Worm (Caenorhabditis elegans) whole organism, L3 larva: ENCODE data around the gene K02D10.3.

ENCODE experiments used
- R02D3.7 ChIP-seq: fragments of 150-350 bp; optimal IDR thresholded peaks from 2 replicates; lab custom pipeline; 2014; ENCODE audit warnings: missing biosample characterization, missing genetic modification characterization
- ZK546.5 ChIP-seq: sonication (generic microtip); optimal IDR thresholded peaks from 2 replicates; lab custom pipeline; 2017; ENCODE audit warnings: missing biosample characterization, missing genetic modification characterization
- ama-1 ChIP-seq: fragments of 150-350 bp; optimal IDR thresholded peaks from 2 replicates; lab custom pipeline; 2018
- ceh-16 ChIP-seq: sonication (generic microtip); optimal IDR thresholded peaks from 2 replicates; lab custom pipeline; 2017; ENCODE audit warnings: missing biosample characterization, missing genetic modification characterization
- ceh-82 ChIP-seq: fragments of 150-350 bp; optimal IDR thresholded peaks from 2 replicates; lab custom pipeline; 2014; ENCODE audit warnings: missing biosample characterization, missing genetic modification characterization
- daf-12 ChIP-seq: fragments of 150-350 bp; optimal IDR thresholded peaks from 2 replicates; lab custom pipeline; 2014; ENCODE audit warnings: missing biosample characterization, missing genetic modification reagents, missing genetic modification characterization
- egl-27 ChIP-seq: sonication (generic microtip); optimal IDR thresholded peaks from 4 replicates; lab custom pipeline; 2017; ENCODE audit warnings: missing biosample characterization, missing genetic modification reagents, missing genetic modification characterization
- egl-5 ChIP-seq: fragments of 150-350 bp; optimal IDR thresholded peaks from 2 replicates; lab custom pipeline; 2017; ENCODE audit warnings: missing biosample characterization, missing genetic modification reagents, missing genetic modification characterization, inconsistent platforms
- elt-1 ChIP-seq: fragments of 150-350 bp; optimal IDR thresholded peaks from 2 replicates; lab custom pipeline; 2014; ENCODE audit warnings: missing biosample characterization, missing genetic modification characterization
- elt-2 ChIP-seq: sonication (generic microtip); optimal IDR thresholded peaks from 2 replicates; lab custom pipeline; 2016; ENCODE audit warnings: missing genetic modification reagents, mild to moderate bottlenecking, missing genetic modification characterization, missing compliant biosample characterization
- elt-3 ChIP-seq, 3 experiments: fragments of 150-350 bp in 1 of 3; sonication (generic microtip) in 2 of 3; optimal IDR thresholded peaks; 2 replicates in 2 of 3; 4 replicates in 1 of 3; lab custom pipeline; 2014 to 2017; ENCODE audit warnings: missing biosample characterization in 3 of 3, missing genetic modification characterization in 3 of 3
- eor-1 ChIP-seq, 2 experiments: fragments of 150-350 bp; optimal IDR thresholded peaks; 2 replicates each; lab custom pipeline; 2014 to 2018; ENCODE audit warnings: missing biosample characterization in 2 of 2, missing genetic modification characterization in 2 of 2
- fkh-10 ChIP-seq: sonication (generic microtip); optimal IDR thresholded peaks from 2 replicates; lab custom pipeline; 2017; ENCODE audit warnings: missing biosample characterization, missing genetic modification reagents, missing genetic modification characterization
- fkh-2 ChIP-seq: fragments of 150-350 bp; optimal IDR thresholded peaks from 2 replicates; lab custom pipeline; 2014; ENCODE audit warnings: missing biosample characterization, missing genetic modification reagents, missing genetic modification characterization
- fos-1 ChIP-seq: fragments of 150-350 bp; optimal IDR thresholded peaks from 2 replicates; lab custom pipeline; 2014; ENCODE audit warnings: missing biosample characterization, missing genetic modification characterization
- hmg-11 ChIP-seq: sonication (generic microtip); optimal IDR thresholded peaks from 2 replicates; lab custom pipeline; 2016; ENCODE audit warnings: missing genetic modification characterization, missing compliant biosample characterization
- jun-1 ChIP-seq: fragments of 150-350 bp; optimal IDR thresholded peaks from 2 replicates; lab custom pipeline; 2014; ENCODE audit warnings: missing biosample characterization, missing genetic modification reagents, missing genetic modification characterization
- lin-15B ChIP-seq: fragments of 150-350 bp; optimal IDR thresholded peaks from 2 replicates; lab custom pipeline; 2014; ENCODE audit warnings: missing biosample characterization, missing genetic modification characterization
- lin-39 ChIP-seq: fragments of 150-350 bp; optimal IDR thresholded peaks from 2 replicates; lab custom pipeline; 2018; ENCODE audit warnings: missing biosample characterization, missing genetic modification reagents, missing genetic modification characterization
- lsy-12 ChIP-seq: sonication (generic microtip); optimal IDR thresholded peaks from 2 replicates; lab custom pipeline; 2016; ENCODE audit warnings: mild to moderate bottlenecking, missing genetic modification characterization, missing compliant biosample characterization
- mdl-1 ChIP-seq: fragments of 150-350 bp; optimal IDR thresholded peaks from 2 replicates; lab custom pipeline; 2014; ENCODE audit warnings: missing biosample characterization, missing genetic modification characterization
- mml-1 ChIP-seq: fragments of 150-350 bp; sonication (generic microtip); optimal IDR thresholded peaks from 3 replicates; lab custom pipeline; 2014; ENCODE audit warnings: missing biosample characterization, missing genetic modification characterization
- nfya-1 ChIP-seq: sonication (generic microtip); optimal IDR thresholded peaks from 2 replicates; lab custom pipeline; 2017; ENCODE audit warnings: missing genetic modification characterization, mild to moderate bottlenecking, missing compliant biosample characterization, antibody characterized with exemption, moderate library complexity; ENCODE audit not compliant: insufficient read depth
- nhr-11 ChIP-seq: fragments of 150-350 bp; optimal IDR thresholded peaks from 2 replicates; lab custom pipeline; 2014; ENCODE audit warnings: missing biosample characterization, missing genetic modification characterization
- nhr-23 ChIP-seq: fragments of 150-350 bp; optimal IDR thresholded peaks from 2 replicates; lab custom pipeline; 2014; ENCODE audit warnings: missing biosample characterization, missing genetic modification reagents, missing genetic modification characterization
- nhr-237 ChIP-seq: fragments of 150-350 bp; optimal IDR thresholded peaks from 2 replicates; lab custom pipeline; 2014; ENCODE audit warnings: missing biosample characterization, missing genetic modification characterization
- nhr-25 ChIP-seq: sonication (generic microtip); optimal IDR thresholded peaks from 2 replicates; lab custom pipeline; 2017; ENCODE audit warnings: missing biosample characterization, missing genetic modification characterization
- nhr-28 ChIP-seq: fragments of 150-350 bp; optimal IDR thresholded peaks from 2 replicates; lab custom pipeline; 2014; ENCODE audit warnings: missing biosample characterization, missing genetic modification characterization
- nhr-43 ChIP-seq: sonication (generic microtip); optimal IDR thresholded peaks from 2 replicates; lab custom pipeline; 2016; ENCODE audit warnings: mild to moderate bottlenecking, missing genetic modification characterization, missing compliant biosample characterization; ENCODE audit not compliant: poor library complexity, severe bottlenecking
- nhr-77 ChIP-seq: fragments of 150-350 bp; optimal IDR thresholded peaks from 2 replicates; lab custom pipeline; 2014; ENCODE audit warnings: missing biosample characterization, missing genetic modification characterization
- pha-4 ChIP-seq: fragments of 150-350 bp; optimal IDR thresholded peaks from 2 replicates; lab custom pipeline; 2014; ENCODE audit warnings: missing biosample characterization, missing genetic modification reagents, missing genetic modification characterization
- pqm-1 ChIP-seq: fragments of 150-350 bp; optimal IDR thresholded peaks from 2 replicates; lab custom pipeline; 2017; ENCODE audit warnings: missing biosample characterization, missing genetic modification characterization, inconsistent platforms
- snpc-4 ChIP-seq: fragments of 150-350 bp; optimal IDR thresholded peaks from 2 replicates; lab custom pipeline; 2014; ENCODE audit warnings: missing biosample characterization, missing genetic modification characterization
- tbx-2 ChIP-seq: sonication (generic microtip); optimal IDR thresholded peaks from 2 replicates; lab custom pipeline; 2016; ENCODE audit warnings: mild to moderate bottlenecking, missing genetic modification characterization, missing compliant biosample characterization
- unc-39 ChIP-seq: sonication (generic microtip); optimal IDR thresholded peaks from 4 replicates; lab custom pipeline; 2017; ENCODE audit warnings: missing biosample characterization, missing genetic modification characterization
- ztf-4 ChIP-seq: fragments of 150-350 bp; optimal IDR thresholded peaks from 2 replicates; lab custom pipeline; 2014; ENCODE audit warnings: missing biosample characterization, missing genetic modification characterization

K02D10.3 gene

DNA sequence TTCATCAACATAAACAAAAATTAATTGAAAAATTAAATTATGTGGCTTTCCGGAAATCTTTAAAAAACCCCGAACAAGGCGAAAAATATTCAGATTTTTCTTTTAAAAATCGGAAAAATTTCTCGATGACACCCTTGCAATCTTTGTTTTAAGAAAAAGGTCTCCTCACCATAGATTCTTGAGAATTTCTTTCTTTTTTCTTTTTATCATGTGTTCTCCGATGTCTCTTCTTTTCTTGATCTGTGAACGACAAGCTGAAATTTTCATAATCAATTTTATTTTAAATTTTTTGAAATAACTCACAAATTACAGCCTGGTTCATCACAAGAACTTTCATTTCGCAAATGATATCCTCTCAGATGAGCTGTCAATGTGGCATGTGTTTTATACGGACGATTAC lies 19.5 kb upstream of the K02D10.3 start, which contains the start of the genes zfp-1 and F54F2.14:
zfp-1 (plus strand) TSS at position 301 of the 400 bp plus-strand sequence.
F54F2.14 (plus strand) TSS at position 312 of the 400 bp plus-strand sequence.
- TF ChIP-seq lin-39 (tag; lab: Kevin White, UChicago) (no peak), elt-3 (tag; optimal IDR thresholded peaks at IDR 0.05; lab: Kevin White, UChicago) (no peak), egl-5 (tag; lab: Kevin White, UChicago) (no peak), nhr-11 (tag; lab: Kevin White, UChicago) (no peak), hmg-11 (tag; lab: Kevin White, UChicago) (no peak), fkh-2 (no peak), nfya-1 (no peak), nhr-23 (tag; lab: Kevin White, UChicago) (no peak), R02D3.7 (tag; lab: Kevin White, UChicago) (no peak), fkh-10 (no peak)

DNA sequence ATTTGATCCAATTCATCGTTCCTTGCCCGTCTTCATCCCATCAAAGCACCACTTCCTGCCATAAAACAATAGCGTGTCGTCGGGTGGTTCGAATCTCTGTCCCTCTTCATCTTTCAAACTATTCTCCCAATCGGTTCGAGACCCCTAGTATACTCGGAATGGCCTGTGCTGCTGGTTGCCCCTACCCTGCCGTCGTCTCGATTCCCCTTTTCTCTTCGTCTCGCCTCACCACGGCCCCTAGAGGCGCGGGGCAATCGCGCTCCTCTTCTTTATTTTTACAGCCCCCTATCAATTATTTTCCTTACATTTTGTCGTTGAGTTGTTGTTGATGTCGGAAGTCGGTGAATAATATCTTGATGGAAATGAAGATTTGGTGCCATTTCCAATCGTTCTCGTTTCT lies 16.9 kb upstream of the K02D10.3 start:
- TF ChIP-seq pqm-1 (tag; lab: Kevin White, UChicago) = no peak
- TF ChIP-seq lin-15B = peak; percentile 17
- peak; percentile 73 for TF ChIP-seq lin-39 (tag; lab: Kevin White, UChicago)
- TF ChIP-seq unc-39 = no peak
- no peak for TF ChIP-seq nhr-77
- TF ChIP-seq ama-1 (lab: Kevin White, UChicago) = no peak
- TF ChIP-seq elt-1 (tag; lab: Kevin White, UChicago) = no peak
- no peak for TF ChIP-seq lsy-12
- peak; percentile 25 for TF ChIP-seq nfya-1
- peak; percentile 32 for TF ChIP-seq egl-5 (tag; lab: Kevin White, UChicago)
- no peak for TF ChIP-seq jun-1
- no peak for TF ChIP-seq eor-1 (tag; optimal IDR thresholded peaks at IDR 0.05; lab: Kevin White, UChicago)
- no peak for TF ChIP-seq mdl-1
- no peak for TF ChIP-seq nhr-237 (tag; lab: Kevin White, UChicago)
- TF ChIP-seq ztf-4 (tag; lab: Kevin White, UChicago) = no peak
- TF ChIP-seq nhr-23 (tag; lab: Kevin White, UChicago) = no peak
- TF ChIP-seq hmg-11 (tag; lab: Kevin White, UChicago) = peak; percentile 40
- TF ChIP-seq fos-1 = no peak
- TF ChIP-seq elt-2 = no peak
- no peak for TF ChIP-seq ZK546.5
- TF ChIP-seq nhr-43 = no peak
- no peak for TF ChIP-seq pha-4 (tag; lab: Kevin White, UChicago)
- TF ChIP-seq ceh-82 (tag; lab: Kevin White, UChicago) = no peak
- TF ChIP-seq snpc-4 (tag; lab: Kevin White, UChicago) = no peak

DNA sequence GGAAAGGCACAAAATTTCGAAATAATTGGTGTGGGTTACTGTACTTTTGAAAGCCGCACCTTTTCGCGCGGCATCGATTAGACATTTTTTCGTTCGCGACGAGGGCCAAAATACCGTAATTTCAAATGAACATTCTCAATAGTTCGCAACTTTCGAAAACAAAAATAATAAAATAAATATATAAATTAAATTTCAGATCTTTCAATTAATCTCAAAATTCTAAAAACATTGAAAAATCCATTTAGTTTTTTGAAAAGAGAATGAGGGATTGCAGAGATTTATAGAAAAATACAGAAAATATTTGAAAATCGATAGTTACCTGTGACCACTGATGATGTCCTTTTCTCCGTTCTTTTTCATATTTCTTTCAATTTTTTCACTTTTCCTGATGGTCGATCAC lies 14.3 kb upstream of the K02D10.3 start, which contains the start of gene K02D10.8:
K02D10.8 (plus strand) TSS at position 301 of the 400 bp plus-strand sequence.
- TF ChIP-seq ceh-16 (tag; lab: Kevin White, UChicago) (no peak), nfya-1 (no peak), nhr-25 (no peak), lin-39 (tag; lab: Kevin White, UChicago) (no peak), pha-4 (tag; lab: Kevin White, UChicago) (no peak), ama-1 (lab: Kevin White, UChicago) (no peak), tbx-2 (tag; lab: Kevin White, UChicago) (no peak), fkh-10 (no peak), daf-12 (no peak), nhr-11 (tag; lab: Kevin White, UChicago) (no peak), nhr-28 (tag; lab: Kevin White, UChicago) (no peak), lin-15B (no peak), nhr-23 (tag; lab: Kevin White, UChicago) (no peak), nhr-77 (no peak), egl-27 (no peak), snpc-4 (tag; lab: Kevin White, UChicago) (no peak), nhr-43 (no peak)

DNA sequence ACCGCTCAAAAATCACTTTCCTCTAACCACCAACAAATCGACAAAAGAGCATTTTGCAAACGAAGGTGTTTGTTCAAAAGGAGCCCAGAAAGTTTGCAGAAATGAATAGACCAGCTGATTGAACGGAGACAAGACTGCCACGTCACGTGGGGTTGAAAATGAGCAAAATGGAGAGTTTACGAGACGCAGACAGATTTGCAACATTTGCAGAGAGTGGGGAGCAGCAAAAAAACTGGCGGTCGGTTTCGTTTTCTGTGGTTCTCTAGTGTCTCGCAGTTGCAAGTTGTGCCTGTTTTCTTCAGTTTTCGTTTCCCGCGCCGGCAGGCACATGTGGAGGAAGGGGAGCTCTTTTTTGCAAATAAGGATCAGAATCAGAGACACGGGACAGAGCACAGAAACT lies 13.7 kb upstream of the K02D10.3 start:
- TF ChIP-seq pha-4 (tag; lab: Kevin White, UChicago) = peak; percentile 96
- TF ChIP-seq mml-1 = no peak
- TF ChIP-seq elt-2 = peak; percentile 28
- peak; percentile 71 for TF ChIP-seq mdl-1
- peak; percentile 80 for TF ChIP-seq lin-39 (tag; lab: Kevin White, UChicago)
- TF ChIP-seq ceh-82 (tag; lab: Kevin White, UChicago) = no peak
- TF ChIP-seq pqm-1 (tag; lab: Kevin White, UChicago) = peak; percentile 36
- TF ChIP-seq jun-1 = peak; percentile 69
- TF ChIP-seq ama-1 (lab: Kevin White, UChicago) = no peak
- peak; percentile 36 for TF ChIP-seq nhr-11 (tag; lab: Kevin White, UChicago)
- no peak for TF ChIP-seq nhr-237 (tag; lab: Kevin White, UChicago)
- peak; percentile 27 for TF ChIP-seq lin-15B
- peak; percentile 64 for TF ChIP-seq nfya-1
- no peak for TF ChIP-seq tbx-2 (tag; lab: Kevin White, UChicago)
